Fruit fly (Drosophila melanogaster) whole organism, embryonic: ENCODE data around the gene CG31525.

Experiments used
- CG10565 ChIP-seq: fragments of 200-800 bp; sonication (Bioruptor generic); optimal IDR thresholded peaks from 3 replicates; lab custom pipeline; 2016; ENCODE audit warnings: missing biosample characterization, mild to moderate bottlenecking, missing genetic modification characterization
- CG10654 ChIP-seq: fragments of 200-800 bp; sonication (Bioruptor generic); optimal IDR thresholded peaks from 2 replicates; lab custom pipeline; 2016; ENCODE audit warnings: missing biosample characterization, missing genetic modification characterization
- CG11085 ChIP-seq: fragments of 200-800 bp; sonication (Bioruptor generic); IDR thresholded peaks from 2 replicates; pipeline ENCODE4 v1.3.6; 2022; ENCODE audit warnings: missing biosample characterization, missing genetic modification characterization
- CG11093 ChIP-seq: fragments of 200-800 bp; sonication (Bioruptor generic); IDR thresholded peaks from 3 replicates; pipeline ENCODE4 v1.3.6; 2022; ENCODE audit warnings: missing biosample characterization, missing genetic modification characterization
- CG11560 ChIP-seq: fragments of 200-800 bp; sonication (Bioruptor generic); IDR thresholded peaks from 3 replicates; pipeline ENCODE4 v1.3.6; 2022; ENCODE audit warnings: missing biosample characterization, missing genetic modification characterization
- CG12299 ChIP-seq: fragments of 200-800 bp; sonication (Bioruptor generic); optimal IDR thresholded peaks from 2 replicates; lab custom pipeline; 2018; ENCODE audit warnings: missing biosample characterization, mild to moderate bottlenecking, missing genetic modification characterization
- CG12659 ChIP-seq: fragments of 200-800 bp; sonication (Bioruptor generic); optimal IDR thresholded peaks from 3 replicates; lab custom pipeline; 2017; ENCODE audit warnings: mild to moderate bottlenecking, missing biosample characterization, missing genetic modification reagents, missing genetic modification characterization
- CG12744 ChIP-seq: fragments of 200-800 bp; sonication (Bioruptor generic); optimal IDR thresholded peaks from 2 replicates; lab custom pipeline; 2016; ENCODE audit warnings: missing biosample characterization, missing genetic modification characterization
- CG13296 ChIP-seq: fragments of 200-800 bp; sonication (Bioruptor generic); optimal IDR thresholded peaks from 3 replicates; lab custom pipeline; 2018; ENCODE audit warnings: missing biosample characterization, mild to moderate bottlenecking, missing genetic modification characterization
- CG17328 ChIP-seq: fragments of 200-800 bp; sonication (Bioruptor generic); IDR thresholded peaks from 2 replicates; pipeline ENCODE4 v1.3.6; 2022; ENCODE audit warnings: missing biosample characterization, missing genetic modification characterization
- CG17802 ChIP-seq: fragments of 200-800 bp; sonication (Bioruptor generic); optimal IDR thresholded peaks from 2 replicates; lab custom pipeline; 2018; ENCODE audit warnings: missing biosample characterization, mild to moderate bottlenecking, missing genetic modification characterization, moderate library complexity
- CG2129 ChIP-seq: fragments of 200-800 bp; sonication (Bioruptor generic); IDR thresholded peaks from 2 replicates; pipeline ENCODE4 v1.3.6; 2022; ENCODE audit warnings: missing biosample characterization, missing genetic modification characterization; ENCODE audit not compliant: partially characterized antibody
- CG2875 ChIP-seq: fragments of 200-800 bp; sonication (Bioruptor generic); optimal IDR thresholded peaks from 2 replicates; lab custom pipeline; 2017; ENCODE audit warnings: missing biosample characterization, mild to moderate bottlenecking, missing genetic modification characterization, missing genetic modification reagents
- CG3065 ChIP-seq: fragments of 200-800 bp; sonication (Bioruptor generic); optimal IDR thresholded peaks from 2 replicates; lab custom pipeline; 2016; ENCODE audit warnings: missing biosample characterization, missing genetic modification characterization
- CG3995 ChIP-seq: fragments of 200-800 bp; sonication (Bioruptor generic); optimal IDR thresholded peaks from 3 replicates; lab custom pipeline; 2016; ENCODE audit warnings: missing biosample characterization, missing genetic modification characterization
- CG4730 ChIP-seq: fragments of 200-800 bp; sonication (Bioruptor generic); IDR thresholded peaks from 2 replicates; pipeline ENCODE4 v1.3.6; 2022; ENCODE audit warnings: missing biosample characterization, missing genetic modification characterization
- CG4854 ChIP-seq: fragments of 200-800 bp; sonication (Bioruptor generic); optimal IDR thresholded peaks from 2 replicates; lab custom pipeline; 2016; ENCODE audit warnings: missing biosample characterization, missing genetic modification characterization, inconsistent platforms
- CG7271 ChIP-seq: fragments of 200-800 bp; sonication (Bioruptor generic); optimal IDR thresholded peaks from 2 replicates; lab custom pipeline; 2018; ENCODE audit warnings: missing biosample characterization, mild to moderate bottlenecking, missing genetic modification characterization, moderate library complexity
- CG7987 ChIP-seq: fragments of 200-800 bp; sonication (Bioruptor generic); optimal IDR thresholded peaks from 2 replicates; lab custom pipeline; 2018; ENCODE audit warnings: missing biosample characterization, mild to moderate bottlenecking, missing genetic modification characterization, moderate library complexity
- CG9876 ChIP-seq: fragments of 200-800 bp; sonication (Bioruptor generic); optimal IDR thresholded peaks from 2 replicates; lab custom pipeline; 2016; ENCODE audit warnings: missing biosample characterization, missing genetic modification characterization
- D19B ChIP-seq: fragments of 200-800 bp; sonication (Bioruptor generic); optimal IDR thresholded peaks from 2 replicates; lab custom pipeline; 2017; ENCODE audit warnings: missing biosample characterization, mild to moderate bottlenecking, missing genetic modification characterization
- E2f1 ChIP-seq: fragments of 200-800 bp; sonication (Bioruptor generic); IDR thresholded peaks from 2 replicates; pipeline ENCODE4 v1.3.6; 2022; ENCODE audit warnings: missing biosample characterization, missing genetic modification characterization
- H2.0 ChIP-seq: fragments of 200-800 bp; sonication (Bioruptor generic); IDR thresholded peaks from 2 replicates; pipeline ENCODE4 v1.3.6; 2022; ENCODE audit warnings: missing biosample characterization, missing genetic modification characterization
- Med ChIP-seq: fragments of 200-800 bp; sonication (Bioruptor generic); peaks from one replicate; lab custom pipeline; 2016; ENCODE audit warnings: missing biosample characterization, missing genetic modification characterization, mild to moderate bottlenecking, inconsistent platforms, moderate library complexity
- Rx ChIP-seq: fragments of 200-800 bp; sonication (Bioruptor generic); IDR thresholded peaks from 2 replicates; pipeline ENCODE4 v1.3.6; 2022; ENCODE audit warnings: missing biosample characterization, missing genetic modification characterization
- TFAM ChIP-seq: fragments of 200-800 bp; sonication (Bioruptor generic); optimal IDR thresholded peaks from 2 replicates; lab custom pipeline; 2017; ENCODE audit warnings: missing biosample characterization, missing genetic modification characterization, inconsistent platforms
- Trl ChIP-seq, 3 experiments: fragments of >200 bp in 2 of 3; fragments of 200-800 bp in 1 of 3; sonication (Bioruptor generic) in 1 of 3; optimal IDR thresholded peaks; 2 replicates in 1 of 3; 3 replicates in 2 of 3; lab custom pipeline; 2016 to 2017; ENCODE audit warnings: missing biosample characterization in 1 of 3, missing genetic modification characterization in 1 of 3
- YL-1 ChIP-seq: fragments of 200-800 bp; sonication (Bioruptor generic); optimal IDR thresholded peaks from 3 replicates; lab custom pipeline; 2017; ENCODE audit warnings: missing biosample characterization, mild to moderate bottlenecking, missing genetic modification characterization
- al ChIP-seq: fragments of 200-800 bp; sonication (Bioruptor generic); IDR thresholded peaks from 2 replicates; pipeline ENCODE4 v1.3.6; 2022; ENCODE audit warnings: missing biosample characterization, missing genetic modification characterization
- ara ChIP-seq: fragments of 200-800 bp; sonication (Bioruptor generic); IDR thresholded peaks from 2 replicates; pipeline ENCODE4 v1.3.6; 2022; ENCODE audit warnings: missing biosample characterization, missing genetic modification characterization
- bbx ChIP-seq: fragments of 200-800 bp; sonication (Bioruptor generic); IDR thresholded peaks from 2 replicates; pipeline ENCODE4 v1.3.6; 2022; ENCODE audit warnings: missing biosample characterization, missing genetic modification characterization; ENCODE audit not compliant: partially characterized antibody
- cas ChIP-seq: fragments of 200-800 bp; sonication (Bioruptor generic); IDR thresholded peaks from 2 replicates; pipeline ENCODE4 v1.3.6; 2022; ENCODE audit warnings: missing biosample characterization, missing genetic modification characterization
- cwo ChIP-seq: fragments of 200-800 bp; sonication (Bioruptor generic); optimal IDR thresholded peaks from 3 replicates; lab custom pipeline; 2017; ENCODE audit warnings: missing biosample characterization, missing genetic modification characterization, mild to moderate bottlenecking, moderate library complexity, missing genetic modification reagents
- eve ChIP-seq, 2 experiments: fragments of >200 bp; optimal IDR thresholded peaks; 2 replicates each; lab custom pipeline; 2017; ENCODE audit warnings: missing biosample characterization in 2 of 2, missing genetic modification characterization in 2 of 2
- h ChIP-seq: fragments of >200 bp; optimal IDR thresholded peaks from 2 replicates; lab custom pipeline; 2017
- hb ChIP-seq: fragments of 200-800 bp; sonication (Bioruptor generic); IDR thresholded peaks from 3 replicates; pipeline ENCODE4 v1.3.6; 2022; ENCODE audit warnings: missing biosample characterization, missing genetic modification characterization; ENCODE audit not compliant: partially characterized antibody
- her ChIP-seq: fragments of 200-800 bp; sonication (Bioruptor generic); optimal IDR thresholded peaks from 2 replicates; lab custom pipeline; 2016; ENCODE audit warnings: missing biosample characterization, missing genetic modification characterization
- hkb ChIP-seq, 2 experiments: fragments of 200-800 bp in 1 of 2; fragments of >200 bp in 1 of 2; sonication (Bioruptor generic) in 1 of 2; IDR thresholded peaks in 1 of 2; optimal IDR thresholded peaks in 1 of 2; 2 replicates each; pipeline versions ENCODE4 v1.3.6 to Lab custom; 2017 to 2022; ENCODE audit warnings: missing biosample characterization in 1 of 2, missing genetic modification characterization in 1 of 2
- klu ChIP-seq: fragments of 200-800 bp; sonication (Bioruptor generic); IDR thresholded peaks from 2 replicates; pipeline ENCODE4 v1.3.6; 2022; ENCODE audit warnings: missing biosample characterization, missing genetic modification characterization
- knrl ChIP-seq: fragments of 200-800 bp; sonication (Bioruptor generic); IDR thresholded peaks from 3 replicates; pipeline ENCODE4 v1.3.6; 2022; ENCODE audit warnings: missing biosample characterization, missing genetic modification characterization; ENCODE audit not compliant: partially characterized antibody
- nerfin-2 ChIP-seq: fragments of 200-800 bp; sonication (Bioruptor generic); IDR thresholded peaks from 2 replicates; pipeline ENCODE4 v1.3.6; 2022; ENCODE audit warnings: missing biosample characterization, missing genetic modification characterization; ENCODE audit not compliant: partially characterized antibody
- odd ChIP-seq: fragments of 200-800 bp; sonication (Bioruptor generic); optimal IDR thresholded peaks from 2 replicates; lab custom pipeline; 2017; ENCODE audit warnings: missing biosample characterization, mild to moderate bottlenecking, missing genetic modification characterization
- otp ChIP-seq: fragments of 200-800 bp; sonication (Bioruptor generic); IDR thresholded peaks from 3 replicates; pipeline ENCODE4, ENCODE4 v1.3.6; 2022; ENCODE audit warnings: missing biosample characterization, missing genetic modification characterization
- pnt ChIP-seq: fragments of 200-800 bp; sonication (Bioruptor generic); optimal IDR thresholded peaks from 3 replicates; lab custom pipeline; 2016; ENCODE audit warnings: missing biosample characterization, missing genetic modification characterization
- psq ChIP-seq: fragments of 200-800 bp; sonication (Bioruptor generic); optimal IDR thresholded peaks from 2 replicates; lab custom pipeline; 2017; ENCODE audit warnings: missing biosample characterization, missing genetic modification characterization
- run ChIP-seq: fragments of 200-800 bp; sonication (Bioruptor generic); optimal IDR thresholded peaks from 3 replicates; lab custom pipeline; 2018; ENCODE audit warnings: missing biosample characterization, mild to moderate bottlenecking, missing genetic modification characterization
- slou ChIP-seq: fragments of 200-800 bp; sonication (Bioruptor generic); optimal IDR thresholded peaks from 3 replicates; lab custom pipeline; 2016; ENCODE audit warnings: missing biosample characterization, missing genetic modification characterization
- ssp ChIP-seq: fragments of 200-800 bp; sonication (Bioruptor generic); IDR thresholded peaks from 2 replicates; pipeline ENCODE4 v1.3.6; 2022; ENCODE audit warnings: missing biosample characterization, missing genetic modification characterization
- unc-4 ChIP-seq: fragments of 200-800 bp; sonication (Bioruptor generic); IDR thresholded peaks from 2 replicates; pipeline ENCODE4 v1.3.6; 2022; ENCODE audit warnings: missing biosample characterization, missing genetic modification characterization; ENCODE audit not compliant: partially characterized antibody

Gene CG31525

dm6 chr3R:4381079-4381919, 45.5 kb upstream of the CG31525 start, which contains the start of gene Cont (continued):
- TF ChIP-seq E2f1 (GFP tag; lab: Robert Waterston, UW), result no peak
- no peak for TF ChIP-seq run
- TF ChIP-seq CG10565 (GFP tag; lab: Kevin White, UChicago), result no peak
- TF ChIP-seq CG13296 (GFP tag; lab: Kevin White, UChicago), result no peak
- no peak for TF ChIP-seq CG7271 (tag; lab: Kevin White, UChicago)
- peak; percentile 94 for TF ChIP-seq hb
- no peak for TF ChIP-seq al (GFP tag; lab: Robert Waterston, UW)
- TF ChIP-seq eve (GFP tag; optimal IDR thresholded peaks at IDR 0.05; lab: Kevin White, UChicago), result no peak
- TF ChIP-seq CG2129, result peak; percentile 62
- no peak for TF ChIP-seq CG17328 (GFP tag; lab: Robert Waterston, UW)
- TF ChIP-seq CG2875 (GFP tag; lab: Kevin White, UChicago), result no peak
- TF ChIP-seq bbx, result peak; percentile 98
- TF ChIP-seq Trl (optimal IDR thresholded peaks at IDR 0.05; lab: Kevin White, UChicago), result no peak
- no peak for TF ChIP-seq Trl (GFP tag; optimal IDR thresholded peaks at IDR 0.05; lab: Kevin White, UChicago)
- TF ChIP-seq CG4854, result no peak
- TF ChIP-seq nerfin-2 (GFP tag; lab: Robert Waterston, UW), result peak; percentile 94
- no peak for TF ChIP-seq CG9876 (GFP tag; lab: Kevin White, UChicago)
- TF ChIP-seq her (GFP tag; lab: Kevin White, UChicago), result no peak
- peak; percentile 79 for TF ChIP-seq Med
- TF ChIP-seq pnt (GFP tag; lab: Kevin White, UChicago), result no peak
- TF ChIP-seq H2.0, result no peak
- no peak for TF ChIP-seq cas
- peak; percentile 94 for TF ChIP-seq unc-4 (GFP tag; lab: Robert Waterston, UW)
- TF ChIP-seq klu (GFP tag; lab: Robert Waterston, UW), result no peak
- no peak for TF ChIP-seq ara (GFP tag; lab: Robert Waterston, UW)
- TF ChIP-seq hkb (optimal IDR thresholded peaks at IDR 0.05; lab: Kevin White, UChicago), result no peak
- TF ChIP-seq hkb (GFP tag; IDR thresholded peaks at IDR 0.05; lab: Robert Waterston, UW), result no peak
- TF ChIP-seq CG10654, result no peak
- TF ChIP-seq CG12659 (GFP tag; lab: Kevin White, UChicago), result peak; percentile 48
- TF ChIP-seq TFAM (GFP tag; lab: Kevin White, UChicago), result no peak
- no peak for TF ChIP-seq CG3995
- no peak for TF ChIP-seq D19B (GFP tag; lab: Kevin White, UChicago)
- no peak for TF ChIP-seq CG11085 (GFP tag; lab: Robert Waterston, UW)
- no peak for TF ChIP-seq Rx (GFP tag; lab: Robert Waterston, UW)
- TF ChIP-seq odd (GFP tag; lab: Kevin White, UChicago), result no peak
- no peak for TF ChIP-seq CG7987
- TF ChIP-seq otp, result no peak
- no peak for TF ChIP-seq ssp (GFP tag; lab: Robert Waterston, UW)
- TF ChIP-seq slou, result no peak
- TF ChIP-seq psq (GFP tag; lab: Kevin White, UChicago), result no peak
- no peak for TF ChIP-seq CG11093 (GFP tag; lab: Robert Waterston, UW)
- TF ChIP-seq CG3065 (GFP tag; lab: Kevin White, UChicago), result peak; percentile 20
- 0 out of 2 replicates have a peak, but pooled peaks have one; percentile 8 for TF ChIP-seq CG4730 (GFP tag; lab: Robert Waterston, UW)
- TF ChIP-seq CG17802 (tag; lab: Kevin White, UChicago), result no peak
- no peak for TF ChIP-seq CG12744 (GFP tag; lab: Kevin White, UChicago)
- no peak for TF ChIP-seq h (lab: Kevin White, UChicago)
- TF ChIP-seq YL-1 (GFP tag; lab: Kevin White, UChicago), result peak; percentile 79
- peak; percentile 92 for TF ChIP-seq CG11560 (tag; lab: Robert Waterston, UW)
- no peak for TF ChIP-seq CG12299 (tag; lab: Kevin White, UChicago)
- TF ChIP-seq knrl (GFP tag; lab: Robert Waterston, UW), result peak; percentile 91
- no peak for TF ChIP-seq cwo (GFP tag; lab: Kevin White, UChicago)
